Worm (Caenorhabditis elegans) whole organism, L2 larva: ENCODE results near the gene D2096.10.

Source experiments
- aly-2 ChIP-seq: fragments of 150-350 bp; optimal IDR thresholded peaks from 2 replicates; lab custom pipeline; 2014; ENCODE audit warnings: missing biosample characterization, missing genetic modification characterization
- ceh-16 ChIP-seq: fragments of 150-350 bp; optimal IDR thresholded peaks from 2 replicates; lab custom pipeline; 2014; ENCODE audit warnings: missing biosample characterization, missing genetic modification characterization
- ceh-82 ChIP-seq: fragments of 150-350 bp; optimal IDR thresholded peaks from 2 replicates; lab custom pipeline; 2014; ENCODE audit warnings: missing biosample characterization, missing genetic modification characterization
- crh-2 ChIP-seq: sonication (generic microtip); optimal IDR thresholded peaks from 2 replicates; lab custom pipeline; 2017; ENCODE audit warnings: missing biosample characterization, missing genetic modification characterization
- lin-13 ChIP-seq: fragments of 150-350 bp; optimal IDR thresholded peaks from 2 replicates; lab custom pipeline; 2014; ENCODE audit warnings: missing biosample characterization, missing genetic modification reagents, missing genetic modification characterization
- lin-39 ChIP-seq: fragments of 150-350 bp; optimal IDR thresholded peaks from 2 replicates; lab custom pipeline; 2014; ENCODE audit warnings: missing biosample characterization, missing genetic modification reagents, missing genetic modification characterization
- mab-5 ChIP-seq: fragments of 150-350 bp; optimal IDR thresholded peaks from 2 replicates; lab custom pipeline; 2014; ENCODE audit warnings: missing biosample characterization, missing genetic modification characterization
- mbf-1 ChIP-seq: sonication (generic microtip); optimal IDR thresholded peaks from 2 replicates; lab custom pipeline; 2017; ENCODE audit warnings: missing biosample characterization, missing genetic modification characterization
- nhr-12 ChIP-seq: fragments of 150-350 bp; optimal IDR thresholded peaks from 2 replicates; lab custom pipeline; 2014; ENCODE audit warnings: missing biosample characterization, missing genetic modification characterization
- nhr-6 ChIP-seq: fragments of 150-350 bp; optimal IDR thresholded peaks from 2 replicates; lab custom pipeline; 2014; ENCODE audit warnings: missing biosample characterization, missing genetic modification characterization
- snpc-4 ChIP-seq: fragments of 150-350 bp; optimal IDR thresholded peaks from 2 replicates; lab custom pipeline; 2014; ENCODE audit warnings: missing biosample characterization, missing genetic modification characterization
- zag-1 ChIP-seq: fragments of 150-350 bp; optimal IDR thresholded peaks from 2 replicates; lab custom pipeline; 2014; ENCODE audit warnings: missing biosample characterization, missing genetic modification characterization
- ztf-1 ChIP-seq: fragments of 200-800 bp; sonication (Bioruptor generic); conservative IDR thresholded peaks from 2 replicates; pipeline ENCODE4 v1.3.6; 2022; ENCODE audit warnings: missing genetic modification characterization, missing compliant biosample characterization

DNA sequence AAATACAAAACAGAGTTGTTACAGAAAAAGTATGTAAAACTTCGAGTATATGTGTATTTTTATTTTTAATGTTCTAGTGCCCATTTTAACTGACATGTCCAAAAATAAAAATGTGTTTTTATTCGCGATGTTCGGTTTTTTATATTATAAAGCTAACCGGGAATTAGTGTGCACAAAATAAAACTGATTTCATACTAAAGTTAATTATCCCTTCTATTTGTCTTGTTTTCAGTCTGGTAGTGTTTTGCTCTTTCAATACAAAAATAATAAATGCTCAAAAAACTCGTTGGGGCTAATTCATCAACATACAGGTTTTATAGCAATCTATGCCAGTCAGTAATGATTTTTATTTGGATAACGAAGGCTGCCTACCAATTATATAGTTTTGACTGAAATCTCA, 4.3 kb downstream of the D2096.10 start:
- TF ChIP-seq nhr-12 (no peak), zag-1 (no peak), nhr-6 (tag; lab: Kevin White, UChicago) (no peak), crh-2 (no peak), snpc-4 (tag; lab: Kevin White, UChicago) (no peak), ztf-1 (GFP tag; lab: Robert Waterston, UW) (no peak), lin-13 (no peak), lin-39 (tag; lab: Kevin White, UChicago) (no peak), mbf-1 (tag; lab: Kevin White, UChicago) (no peak), mab-5 (tag; lab: Kevin White, UChicago) (no peak), ceh-82 (no peak), ceh-16 (tag; lab: Kevin White, UChicago) (no peak), aly-2 (no peak)
